Fruit fly (Drosophila melanogaster) whole organism, pupa: ENCODE results near the gene CG4911.

ENCODE experiments used
- CG10348 ChIP-seq: fragments of 200-800 bp; sonication (Bioruptor generic); IDR thresholded peaks from 2 replicates; pipeline ENCODE4 v1.3.6; 2022; ENCODE audit warnings: missing biosample characterization, missing genetic modification characterization
- CG12605 ChIP-seq: fragments of 200-800 bp; sonication (Bioruptor generic); IDR thresholded peaks from 2 replicates; pipeline ENCODE4 v1.3.6; 2022; ENCODE audit warnings: missing biosample characterization, missing genetic modification characterization
- CG13204 ChIP-seq: fragments of 200-800 bp; sonication (Bioruptor generic); optimal IDR thresholded peaks from 2 replicates; lab custom pipeline; 2018; ENCODE audit warnings: missing biosample characterization, mild to moderate bottlenecking, missing genetic modification characterization, moderate library complexity
- CG14655 ChIP-seq: fragments of 200-800 bp; sonication (Bioruptor generic); optimal IDR thresholded peaks from 3 replicates; lab custom pipeline; 2017; ENCODE audit warnings: mild to moderate bottlenecking, missing biosample characterization, missing genetic modification reagents, missing genetic modification characterization
- CG15710 ChIP-seq: fragments of 200-800 bp; sonication (Bioruptor generic); optimal IDR thresholded peaks from 2 replicates; lab custom pipeline; 2018; ENCODE audit warnings: missing biosample characterization, mild to moderate bottlenecking, missing genetic modification characterization, moderate library complexity
- CG17806 ChIP-seq: fragments of 200-800 bp; sonication (Bioruptor generic); optimal IDR thresholded peaks from 2 replicates; lab custom pipeline; 2018; ENCODE audit warnings: missing biosample characterization, mild to moderate bottlenecking, missing genetic modification characterization, moderate library complexity
- CG32121 ChIP-seq: fragments of 200-800 bp; sonication (Bioruptor generic); IDR thresholded peaks from 2 replicates; pipeline ENCODE4 v1.3.6; 2022; ENCODE audit warnings: missing biosample characterization, missing genetic modification characterization
- CG34367 ChIP-seq: fragments of 200-800 bp; sonication (Bioruptor generic); optimal IDR thresholded peaks from 2 replicates; lab custom pipeline; 2018; ENCODE audit warnings: missing biosample characterization, mild to moderate bottlenecking, missing genetic modification characterization
- CG4496 ChIP-seq: fragments of 200-800 bp; sonication (Bioruptor generic); IDR thresholded peaks from 3 replicates; pipeline ENCODE4 v1.3.6; 2022; ENCODE audit warnings: missing biosample characterization, missing genetic modification characterization
- CG8159 ChIP-seq: fragments of 200-800 bp; sonication (Bioruptor generic); optimal IDR thresholded peaks from 3 replicates; lab custom pipeline; 2018; ENCODE audit warnings: missing biosample characterization, mild to moderate bottlenecking, missing genetic modification characterization, moderate library complexity
- CG8301 ChIP-seq: fragments of 200-800 bp; sonication (Bioruptor generic); optimal IDR thresholded peaks from 2 replicates; lab custom pipeline; 2018; ENCODE audit warnings: missing biosample characterization, mild to moderate bottlenecking, missing genetic modification characterization
- CG9948 ChIP-seq: fragments of 200-800 bp; sonication (Bioruptor generic); optimal IDR thresholded peaks from 2 replicates; lab custom pipeline; 2018; ENCODE audit warnings: missing biosample characterization, mild to moderate bottlenecking, missing genetic modification characterization, moderate library complexity
- D1 ChIP-seq: fragments of 200-800 bp; sonication (Bioruptor generic); optimal IDR thresholded peaks from 2 replicates; lab custom pipeline; 2018; ENCODE audit warnings: missing biosample characterization, mild to moderate bottlenecking, missing genetic modification characterization, moderate library complexity
- EcR ChIP-seq: fragments of 200-800 bp; sonication (Bioruptor generic); optimal IDR thresholded peaks from 3 replicates; lab custom pipeline; 2019; ENCODE audit warnings: missing biosample characterization, missing genetic modification characterization, mild to moderate bottlenecking, moderate library complexity, missing genetic modification reagents
- Ets98B ChIP-seq: fragments of 200-800 bp; sonication (Bioruptor generic); IDR thresholded peaks from 2 replicates; pipeline ENCODE4 v1.3.6; 2022; ENCODE audit warnings: missing biosample characterization, missing genetic modification characterization
- Pif1A ChIP-seq: fragments of 200-800 bp; sonication (Bioruptor generic); optimal IDR thresholded peaks from 3 replicates; lab custom pipeline; 2016; ENCODE audit warnings: missing biosample characterization, missing genetic modification characterization
- Pif1B ChIP-seq: fragments of 200-800 bp; sonication (Bioruptor generic); optimal IDR thresholded peaks from 3 replicates; lab custom pipeline; 2016; ENCODE audit warnings: missing biosample characterization, missing genetic modification characterization
- Snoo ChIP-seq: fragments of 200-800 bp; sonication (Bioruptor generic); optimal IDR thresholded peaks from 3 replicates; lab custom pipeline; 2017; ENCODE audit warnings: missing biosample characterization, mild to moderate bottlenecking, missing genetic modification characterization, inconsistent platforms
- fd96Ca ChIP-seq: fragments of 200-800 bp; sonication (Bioruptor generic); IDR thresholded peaks from 3 replicates; pipeline ENCODE4 v1.3.6; 2022; ENCODE audit warnings: missing biosample characterization, missing genetic modification characterization
- gl ChIP-seq: fragments of 200-800 bp; sonication (Bioruptor generic); optimal IDR thresholded peaks from 2 replicates; lab custom pipeline; 2018; ENCODE audit warnings: missing biosample characterization, mild to moderate bottlenecking, missing genetic modification characterization
- rn ChIP-seq: fragments of 200-800 bp; sonication (Bioruptor generic); IDR thresholded peaks from 2 replicates; pipeline ENCODE4 v1.3.6; 2022; ENCODE audit warnings: missing biosample characterization, missing genetic modification characterization

CG4911 gene

dm6 chr3L:9041042-9041477 lies 31.5 kb downstream of the CG4911 start, which contains the start of gene Doc1:
TSS of gene Doc1 (plus strand) at chr3L:9041375.
- TF ChIP-seq rn (no peak), CG4496 (GFP tag; lab: Robert Waterston, UW) (no peak), EcR (GFP tag; lab: Kevin White, UChicago) (no peak), CG34367 (tag; lab: Kevin White, UChicago) (no peak), CG10348 (GFP tag; lab: Robert Waterston, UW) (no peak), D1 (tag; lab: Kevin White, UChicago) (no peak), CG14655 (GFP tag; lab: Kevin White, UChicago) (no peak), CG8301 (no peak), CG32121 (GFP tag; lab: Robert Waterston, UW) (no peak), Ets98B (GFP tag; lab: Robert Waterston, UW) (no peak), gl (tag; lab: Kevin White, UChicago) (no peak), fd96Ca (no peak), Snoo (tag; lab: Kevin White, UChicago) (no peak), CG13204 (GFP tag; lab: Kevin White, UChicago) (no peak), CG9948 (tag; lab: Kevin White, UChicago) (no peak)

dm6 chr3L:9039189-9039588 lies 33.3 kb downstream of the CG4911 start:
- TF ChIP-seq CG12605 (GFP tag; lab: Robert Waterston, UW) (no peak), Ets98B (GFP tag; lab: Robert Waterston, UW) (no peak), CG8301 (no peak)
- TF ChIP-seq, all 21 proteins: peak for 0

dm6 chr3L:9037608-9038007 lies 34.9 kb downstream of the CG4911 start:
- TF ChIP-seq gl (tag; lab: Kevin White, UChicago) (no peak), CG32121 (GFP tag; lab: Robert Waterston, UW) (no peak), CG9948 (tag; lab: Kevin White, UChicago) (no peak)

dm6 chr3L:9033999-9034626 lies 38.4 kb downstream of the CG4911 start:
- TF ChIP-seq CG9948 (tag; lab: Kevin White, UChicago), result peak; percentile 74
- no peak for TF ChIP-seq rn
- TF ChIP-seq CG14655 (GFP tag; lab: Kevin White, UChicago), result peak; percentile 59
- peak; percentile 61 for TF ChIP-seq gl (tag; lab: Kevin White, UChicago)
- 0 out of 3 replicates have a peak, but pooled peaks have one; percentile 28 for TF ChIP-seq CG4496 (GFP tag; lab: Robert Waterston, UW)
- no peak for TF ChIP-seq CG13204 (GFP tag; lab: Kevin White, UChicago)
- TF ChIP-seq Pif1A (GFP tag; lab: Kevin White, UChicago), result peak; percentile 21
- TF ChIP-seq CG32121 (GFP tag; lab: Robert Waterston, UW), result no peak
- no peak for TF ChIP-seq EcR (GFP tag; lab: Kevin White, UChicago)
- no peak; the same call in 1 of the 2 replicates for TF ChIP-seq CG12605 (GFP tag; lab: Robert Waterston, UW)
- TF ChIP-seq CG10348 (GFP tag; lab: Robert Waterston, UW), result no peak
- peak; percentile 84 for TF ChIP-seq CG8159 (tag; lab: Kevin White, UChicago)
- peak; percentile 20 for TF ChIP-seq D1 (tag; lab: Kevin White, UChicago)
- TF ChIP-seq Pif1B (GFP tag; lab: Kevin White, UChicago), result peak; percentile 15
- peak; percentile 50 for TF ChIP-seq Snoo (tag; lab: Kevin White, UChicago)
- peak; percentile 61 for TF ChIP-seq CG8301
- TF ChIP-seq CG17806 (tag; lab: Kevin White, UChicago), result peak; percentile 79
- TF ChIP-seq Ets98B (GFP tag; lab: Robert Waterston, UW), result no peak
- TF ChIP-seq fd96Ca, result no peak
- TF ChIP-seq CG34367 (tag; lab: Kevin White, UChicago), result no peak
- TF ChIP-seq CG15710 (tag; lab: Kevin White, UChicago), result peak; percentile 32
- TF ChIP-seq, all 21 proteins: peak for 12

- TF ChIP-seq gl (tag; lab: Kevin White, UChicago), result no peak
- TF ChIP-seq EcR (GFP tag; lab: Kevin White, UChicago), result no peak
- peak; percentile 20 for TF ChIP-seq CG17806 (tag; lab: Kevin White, UChicago)
- no peak for TF ChIP-seq D1 (tag; lab: Kevin White, UChicago)
- TF ChIP-seq CG12605 (GFP tag; lab: Robert Waterston, UW), result no peak
- TF ChIP-seq CG34367 (tag; lab: Kevin White, UChicago), result peak; percentile 20
- peak; percentile 68 for TF ChIP-seq CG8159 (tag; lab: Kevin White, UChicago)
- no peak for TF ChIP-seq CG4496 (GFP tag; lab: Robert Waterston, UW)
- TF ChIP-seq rn, result no peak
- TF ChIP-seq CG10348 (GFP tag; lab: Robert Waterston, UW), result no peak
- no peak for TF ChIP-seq Pif1A (GFP tag; lab: Kevin White, UChicago)
- peak; percentile 60 for TF ChIP-seq Snoo (tag; lab: Kevin White, UChicago)
- TF ChIP-seq Ets98B (GFP tag; lab: Robert Waterston, UW), result no peak
- peak; percentile 39 for TF ChIP-seq CG14655 (GFP tag; lab: Kevin White, UChicago)
- peak; percentile 54 for TF ChIP-seq CG9948 (tag; lab: Kevin White, UChicago)
- no peak for TF ChIP-seq CG13204 (GFP tag; lab: Kevin White, UChicago)
- peak; percentile 52 for TF ChIP-seq CG15710 (tag; lab: Kevin White, UChicago)
- no peak for TF ChIP-seq fd96Ca
- no peak for TF ChIP-seq CG32121 (GFP tag; lab: Robert Waterston, UW)
- TF ChIP-seq Pif1B (GFP tag; lab: Kevin White, UChicago), result peak; percentile 28
- no peak for TF ChIP-seq CG8301
Measured at dm6 chr3L:9033537-9033936, 39.0 kb downstream of the CG4911 start.
